Worm (Caenorhabditis elegans) whole organism, early embryonic: Measurements from ENCODE around the gene C16D9.5.

Experiments used
- B0310.2 ChIP-seq: sonication (generic microtip); optimal IDR thresholded peaks from 2 replicates; lab custom pipeline; 2016; ENCODE audit warnings: mild to moderate bottlenecking, missing genetic modification characterization, missing compliant biosample characterization
- F13C5.2 ChIP-seq: sonication (generic microtip); optimal IDR thresholded peaks from 2 replicates; lab custom pipeline; 2017; ENCODE audit warnings: mild to moderate bottlenecking, missing genetic modification characterization, inconsistent platforms, missing compliant biosample characterization
- aly-1 ChIP-seq: sonication (generic microtip); optimal IDR thresholded peaks from 2 replicates; lab custom pipeline; 2016; ENCODE audit warnings: missing genetic modification characterization, missing compliant biosample characterization
- ama-1 ChIP-seq: fragments of 150-350 bp; optimal IDR thresholded peaks from 2 replicates; lab custom pipeline; 2014
- ceh-13 ChIP-seq: fragments of 200-800 bp; sonication (Bioruptor generic); optimal IDR thresholded peaks from 2 replicates; lab custom pipeline; 2018; ENCODE audit warnings: mild to moderate bottlenecking, missing genetic modification characterization, missing compliant biosample characterization
- ceh-36 ChIP-seq: sonication (generic microtip); optimal IDR thresholded peaks from 2 replicates; lab custom pipeline; 2016; ENCODE audit warnings: missing genetic modification characterization, inconsistent platforms, missing compliant biosample characterization
- ets-7 ChIP-seq: sonication (generic microtip); optimal IDR thresholded peaks from 2 replicates; lab custom pipeline; 2016; ENCODE audit warnings: missing genotype, missing genetic modification characterization, missing compliant biosample characterization
- flt-1 ChIP-seq: fragments of 200-800 bp; sonication (Bioruptor generic); IDR thresholded peaks from 2 replicates; pipeline ENCODE4 v1.3.6; 2022; ENCODE audit warnings: missing genetic modification characterization, missing compliant biosample characterization
- hmbx-1 ChIP-seq: sonication (generic microtip); optimal IDR thresholded peaks from 2 replicates; lab custom pipeline; 2016; ENCODE audit warnings: mild to moderate bottlenecking, missing genetic modification characterization, missing compliant biosample characterization
- hmg-4 ChIP-seq: fragments of 200-800 bp; sonication (Bioruptor generic); optimal IDR thresholded peaks from 2 replicates; lab custom pipeline; 2018; ENCODE audit warnings: mild to moderate bottlenecking, missing genetic modification characterization, missing compliant biosample characterization
- hnd-1 ChIP-seq: sonication (generic microtip); optimal IDR thresholded peaks from 2 replicates; lab custom pipeline; 2016; ENCODE audit warnings: missing genetic modification characterization, missing compliant biosample characterization
- pes-1 ChIP-seq: fragments of 200-800 bp; sonication (Bioruptor generic); IDR thresholded peaks from 2 replicates; pipeline ENCODE4 v1.3.6; 2022; ENCODE audit warnings: missing genetic modification reagents, missing genetic modification characterization, missing compliant biosample characterization
- scrt-1 ChIP-seq: fragments of 200-800 bp; sonication (Bioruptor generic); IDR thresholded peaks from 2 replicates; pipeline ENCODE4 v1.3.6; 2022; ENCODE audit warnings: missing genetic modification characterization, missing compliant biosample characterization
- sea-1 ChIP-seq: fragments of 200-800 bp; sonication (Bioruptor generic); conservative IDR thresholded peaks from 2 replicates; pipeline ENCODE4 v1.3.6; 2022; ENCODE audit warnings: missing genetic modification characterization, missing compliant biosample characterization
- tbx-11 ChIP-seq: fragments of 200-800 bp; sonication (Bioruptor generic); IDR thresholded peaks from 2 replicates; pipeline ENCODE4 v1.3.6; 2022; ENCODE audit warnings: missing genetic modification characterization, missing compliant biosample characterization
- tbx-37 ChIP-seq: fragments of 200-800 bp; sonication (Bioruptor generic); conservative IDR thresholded peaks from 2 replicates; pipeline ENCODE4 v1.3.6; 2022; ENCODE audit warnings: missing genetic modification reagents, missing genetic modification characterization, missing compliant biosample characterization
- tra-4 ChIP-seq: sonication (generic microtip); optimal IDR thresholded peaks from 2 replicates; lab custom pipeline; 2017; ENCODE audit warnings: missing genetic modification characterization, missing compliant biosample characterization

C16D9.5 gene

DNA sequence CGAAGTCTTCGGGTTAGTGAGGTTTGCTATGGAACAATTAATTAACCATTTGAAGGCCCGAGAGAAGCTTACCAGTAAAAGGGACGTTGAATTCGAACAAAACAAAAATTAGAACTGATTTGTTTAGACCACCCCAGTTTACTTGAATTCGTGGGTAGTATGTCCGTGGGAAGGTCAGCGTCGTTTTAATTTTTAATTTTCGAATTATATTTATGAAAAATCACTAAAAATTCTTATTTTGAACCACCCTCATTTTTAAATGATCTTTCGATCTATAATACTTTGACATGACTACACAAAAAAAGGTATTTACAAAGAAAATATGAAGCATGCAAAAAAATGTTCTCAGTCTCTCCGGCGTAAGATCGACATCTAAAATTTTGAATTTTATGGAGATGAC lies at the start of gene C16D9.5:
TSS of gene C16D9.5 (minus strand) at position 101 of the 400 bp plus-strand sequence.
- no peak for TF ChIP-seq ceh-13 (GFP tag; lab: Kevin White, UChicago)
- no peak for TF ChIP-seq tbx-37 (GFP tag; lab: Robert Waterston, UW)
- TF ChIP-seq tra-4 (tag; lab: Kevin White, UChicago) = no peak
- TF ChIP-seq F13C5.2 = no peak
- no peak for TF ChIP-seq flt-1 (GFP tag; lab: Robert Waterston, UW)
- no peak for TF ChIP-seq sea-1 (GFP tag; lab: Robert Waterston, UW)
- TF ChIP-seq scrt-1 (GFP tag; lab: Robert Waterston, UW) = no peak
- TF ChIP-seq ama-1 (lab: Kevin White, UChicago) = no peak
- no peak for TF ChIP-seq ets-7 (tag; lab: Kevin White, UChicago)
- no peak for TF ChIP-seq hmg-4 (GFP tag; lab: Kevin White, UChicago)

DNA sequence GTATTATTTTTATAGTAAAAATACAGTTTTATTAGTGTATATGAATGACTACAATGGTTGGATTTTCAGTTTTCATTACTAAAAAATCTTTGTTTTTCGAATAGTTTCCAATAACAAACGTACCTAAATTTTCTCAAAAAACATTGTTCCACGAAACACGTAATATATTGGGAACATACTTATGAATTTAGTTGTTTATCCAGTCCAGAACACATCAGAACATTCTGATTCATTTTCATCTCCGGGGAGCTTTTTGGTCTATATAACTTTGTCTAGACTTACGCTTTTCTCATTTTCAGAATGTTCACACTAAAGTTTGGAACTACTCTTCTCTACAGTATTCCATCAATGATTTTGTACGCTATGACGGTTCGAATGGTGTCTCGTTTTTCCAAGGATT lies 46.4 kb upstream of the C16D9.5 start, which contains the start of gene srg-33:
TSS of gene srg-33 (plus strand) at position 301 of the 400 bp plus-strand sequence.
- no peak for TF ChIP-seq hmbx-1
- no peak for TF ChIP-seq scrt-1 (GFP tag; lab: Robert Waterston, UW)
- TF ChIP-seq ceh-36 (tag; lab: Kevin White, UChicago) = no peak
- no peak for TF ChIP-seq flt-1 (GFP tag; lab: Robert Waterston, UW)
- no peak for TF ChIP-seq hnd-1
- TF ChIP-seq F13C5.2 = no peak
- no peak for TF ChIP-seq sea-1 (GFP tag; lab: Robert Waterston, UW)
- no peak for TF ChIP-seq hmg-4 (GFP tag; lab: Kevin White, UChicago)
- TF ChIP-seq B0310.2 (tag; lab: Kevin White, UChicago) = no peak
- no peak for TF ChIP-seq pes-1 (GFP tag; lab: Robert Waterston, UW)
- TF ChIP-seq tbx-37 (GFP tag; lab: Robert Waterston, UW) = no peak
- TF ChIP-seq ama-1 (lab: Kevin White, UChicago) = no peak
- TF ChIP-seq ceh-13 (GFP tag; lab: Kevin White, UChicago) = no peak
- TF ChIP-seq aly-1 (tag; lab: Kevin White, UChicago) = no peak
- no peak for TF ChIP-seq ets-7 (tag; lab: Kevin White, UChicago)
- no peak for TF ChIP-seq tra-4 (tag; lab: Kevin White, UChicago)
- no peak for TF ChIP-seq tbx-11 (GFP tag; lab: Robert Waterston, UW)

DNA sequence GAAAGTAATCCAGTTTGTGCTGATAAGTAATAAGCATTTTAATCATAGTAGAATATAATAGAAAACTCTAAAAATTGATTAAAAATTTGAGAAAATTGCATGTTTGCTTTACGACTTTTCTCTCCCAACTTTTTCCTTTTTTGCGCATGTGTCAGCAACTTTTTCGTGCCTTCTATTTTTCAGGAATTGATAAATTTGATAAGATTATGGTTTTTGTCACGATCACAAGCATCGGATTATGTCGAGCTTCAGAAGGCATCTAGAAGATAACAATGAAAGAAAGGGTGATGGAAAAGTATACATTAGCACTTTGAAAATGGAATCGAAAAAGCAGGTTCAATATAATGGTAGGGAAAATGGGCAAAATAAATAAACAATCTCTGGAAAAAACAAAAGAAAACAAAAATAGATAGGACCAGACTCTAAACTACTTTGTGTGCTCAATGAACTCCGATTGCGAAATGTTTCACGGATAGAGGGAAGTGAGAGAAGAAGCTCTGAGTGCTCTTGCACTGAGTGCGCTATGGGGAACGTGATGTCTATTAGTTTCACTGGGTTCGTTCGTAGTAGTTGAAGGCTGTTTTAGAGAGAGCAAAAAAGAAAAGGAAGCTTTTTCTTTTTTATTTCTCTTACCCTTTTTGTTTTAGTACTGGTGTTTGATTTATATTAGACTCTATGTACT lies 42.9 kb upstream of the C16D9.5 start:
- TF ChIP-seq F13C5.2 (no peak), B0310.2 (tag; lab: Kevin White, UChicago) (no peak), hnd-1 (no peak), scrt-1 (GFP tag; lab: Robert Waterston, UW) (no peak), tra-4 (tag; lab: Kevin White, UChicago) (no peak), tbx-11 (GFP tag; lab: Robert Waterston, UW) (no peak), aly-1 (tag; lab: Kevin White, UChicago) (no peak), flt-1 (GFP tag; lab: Robert Waterston, UW) (no peak), hmg-4 (GFP tag; lab: Kevin White, UChicago) (no peak)

DNA sequence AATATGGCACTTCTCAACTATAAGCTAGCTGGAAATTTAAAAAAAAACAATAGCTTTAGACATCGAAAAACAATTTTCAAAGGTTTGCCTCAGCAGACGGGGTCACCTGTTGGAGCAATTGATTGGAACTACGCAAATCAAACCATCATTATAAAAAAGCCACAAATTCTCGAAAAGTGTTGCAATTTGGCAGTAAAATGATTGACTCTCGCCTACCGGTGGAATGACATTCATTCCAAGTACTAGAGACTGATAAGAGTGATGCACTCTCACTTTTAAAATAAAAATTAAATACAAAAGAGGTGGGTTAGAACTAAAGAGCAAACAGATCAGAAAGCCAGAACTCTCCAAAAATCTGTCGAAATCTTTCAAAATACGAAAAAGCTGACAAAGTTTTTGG lies 40.1 kb upstream of the C16D9.5 start:
- TF ChIP-seq tra-4 (tag; lab: Kevin White, UChicago) (no peak), ceh-13 (GFP tag; lab: Kevin White, UChicago) (no peak), F13C5.2 (no peak), ets-7 (tag; lab: Kevin White, UChicago) (no peak), aly-1 (tag; lab: Kevin White, UChicago) (no peak), sea-1 (GFP tag; lab: Robert Waterston, UW) (no peak), tbx-11 (GFP tag; lab: Robert Waterston, UW) (no peak), flt-1 (GFP tag; lab: Robert Waterston, UW) (no peak), ceh-36 (tag; lab: Kevin White, UChicago) (no peak), B0310.2 (tag; lab: Kevin White, UChicago) (no peak), ama-1 (lab: Kevin White, UChicago) (no peak), scrt-1 (GFP tag; lab: Robert Waterston, UW) (no peak), pes-1 (GFP tag; lab: Robert Waterston, UW) (no peak), tbx-37 (GFP tag; lab: Robert Waterston, UW) (no peak), hmbx-1 (no peak), hmg-4 (GFP tag; lab: Kevin White, UChicago) (no peak)

DNA sequence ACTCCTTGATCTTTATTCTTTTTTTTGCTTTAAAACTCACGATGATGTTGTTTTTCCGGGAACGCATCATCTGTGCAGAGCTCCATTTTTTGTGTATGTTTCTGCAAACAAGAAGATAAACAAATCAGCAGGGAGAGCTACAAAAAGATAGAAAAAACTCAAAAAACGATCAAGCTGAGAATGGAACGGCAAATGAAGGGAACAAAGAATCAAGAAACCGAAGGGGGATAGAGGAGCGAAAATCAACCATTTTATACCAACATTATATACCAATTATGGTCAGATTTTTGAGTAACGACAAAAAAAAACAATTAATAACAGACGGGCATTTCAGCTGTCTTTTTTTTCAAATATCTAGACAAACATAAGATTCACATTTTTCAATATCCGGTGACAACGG lies 39.4 kb upstream of the C16D9.5 start, which contains the start of gene slc-17.5:
TSS of gene slc-17.5 (minus strand) at position 101 of the 400 bp plus-strand sequence.
- TF ChIP-seq hmg-4 (GFP tag; lab: Kevin White, UChicago) (no peak), pes-1 (GFP tag; lab: Robert Waterston, UW) (no peak), tbx-37 (GFP tag; lab: Robert Waterston, UW) (no peak), flt-1 (GFP tag; lab: Robert Waterston, UW) (no peak), tra-4 (tag; lab: Kevin White, UChicago) (no peak), B0310.2 (tag; lab: Kevin White, UChicago) (no peak), hnd-1 (no peak)

DNA sequence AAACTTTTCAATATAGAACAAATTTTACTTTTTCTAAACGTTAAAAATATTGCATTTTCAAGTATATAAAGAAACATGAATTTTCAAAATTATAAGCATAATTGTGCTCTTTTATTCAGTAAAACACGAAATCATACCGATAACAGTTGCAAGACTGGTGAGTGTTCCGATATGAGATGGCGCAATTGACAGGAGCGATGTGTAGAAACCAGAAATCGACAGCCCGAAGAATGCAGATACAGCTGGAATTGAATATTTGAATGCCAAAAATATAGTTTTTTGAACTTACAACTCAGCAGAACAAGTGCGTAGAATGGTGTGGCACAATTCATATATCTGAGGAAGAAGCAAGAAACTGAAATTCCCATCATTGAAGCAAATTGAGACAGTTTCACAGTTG lies 37.6 kb upstream of the C16D9.5 start:
- TF ChIP-seq hmbx-1 = no peak
- TF ChIP-seq pes-1 (GFP tag; lab: Robert Waterston, UW) = no peak
- no peak for TF ChIP-seq tbx-11 (GFP tag; lab: Robert Waterston, UW)
- TF ChIP-seq F13C5.2 = no peak
- TF ChIP-seq scrt-1 (GFP tag; lab: Robert Waterston, UW) = no peak
- TF ChIP-seq ceh-13 (GFP tag; lab: Kevin White, UChicago) = no peak
- TF ChIP-seq aly-1 (tag; lab: Kevin White, UChicago) = no peak
- no peak for TF ChIP-seq tra-4 (tag; lab: Kevin White, UChicago)
- TF ChIP-seq ets-7 (tag; lab: Kevin White, UChicago) = no peak
- no peak for TF ChIP-seq hmg-4 (GFP tag; lab: Kevin White, UChicago)
- no peak for TF ChIP-seq hnd-1
- no peak for TF ChIP-seq ama-1 (lab: Kevin White, UChicago)
- TF ChIP-seq B0310.2 (tag; lab: Kevin White, UChicago) = no peak
